Worm (Caenorhabditis elegans): ENCODE measurements around the gene clec-27.

clec-27 gene

ce11 chrV:16832865-16833264 lies 21.6 kb upstream of the clec-27 start, which contains the start of gene phy-3:
phy-3 (plus strand) TSS chrV:16833165.
- TF ChIP-seq nhr-43 (tag; optimal IDR thresholded peaks at IDR 0.05; ENCODE audit: poor library complexity, severe bottlenecking): no peak
- no peak for TF ChIP-seq lin-39 (tag; optimal IDR thresholded peaks at IDR 0.05)
- TF ChIP-seq sea-2 (GFP tag; optimal IDR thresholded peaks at IDR 0.05): no peak
- TF ChIP-seq nhr-28 (tag; optimal IDR thresholded peaks at IDR 0.05): no peak
- TF ChIP-seq unc-39 (tag; optimal IDR thresholded peaks at IDR 0.05): no peak
- TF ChIP-seq nhr-67 (tag; optimal IDR thresholded peaks at IDR 0.05): no peak
- no peak for TF ChIP-seq ceh-9 (tag; optimal IDR thresholded peaks at IDR 0.05)
- TF ChIP-seq mml-1 (tag; optimal IDR thresholded peaks at IDR 0.05): no peak
- TF ChIP-seq unc-62 (GFP tag; optimal IDR thresholded peaks at IDR 0.05): no peak
- no peak for TF ChIP-seq elt-3 (tag; optimal IDR thresholded peaks at IDR 0.05)

DNA sequence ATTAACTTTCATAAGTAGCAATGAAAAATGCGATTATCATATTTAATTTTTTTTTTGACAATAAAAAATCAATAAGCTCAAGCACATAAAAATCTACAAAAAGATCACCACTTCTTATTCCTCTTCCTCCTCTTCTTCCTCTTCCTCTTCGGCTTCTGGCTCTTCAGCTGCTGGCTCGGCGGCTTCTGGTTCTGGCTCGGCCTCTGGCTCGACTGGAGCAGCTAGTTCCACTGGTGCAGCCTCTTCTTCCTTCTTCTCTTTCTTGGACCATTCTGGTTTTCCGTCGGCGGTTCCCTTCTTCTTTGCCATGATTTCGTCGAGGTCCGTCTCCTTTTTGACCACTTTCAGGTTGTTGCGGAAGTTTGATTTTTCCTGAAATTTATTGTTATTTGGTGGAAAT lies 20.8 kb upstream of the clec-27 start:
- no peak for TF ChIP-seq tbx-2 (tag; optimal IDR thresholded peaks at IDR 0.05)
- TF ChIP-seq mml-1 (tag; optimal IDR thresholded peaks at IDR 0.05): no peak
- TF ChIP-seq fkh-2 (tag; optimal IDR thresholded peaks at IDR 0.05): no peak
- no peak for TF ChIP-seq lin-15B (tag; optimal IDR thresholded peaks at IDR 0.05)
- no peak for TF ChIP-seq aly-2 (tag; optimal IDR thresholded peaks at IDR 0.05)
- TF ChIP-seq ama-1 (optimal IDR thresholded peaks at IDR 0.05): no peak
- no peak for TF ChIP-seq sea-2 (GFP tag; optimal IDR thresholded peaks at IDR 0.05)
- TF ChIP-seq hmg-11 (tag; optimal IDR thresholded peaks at IDR 0.05): no peak
- no peak for TF ChIP-seq ztf-11 (tag; optimal IDR thresholded peaks at IDR 0.05)
- no peak for TF ChIP-seq nhr-67 (tag; optimal IDR thresholded peaks at IDR 0.05)
- no peak for TF ChIP-seq lin-39 (tag; optimal IDR thresholded peaks at IDR 0.05)
- TF ChIP-seq nhr-237 (tag; optimal IDR thresholded peaks at IDR 0.05): no peak
- TF ChIP-seq egl-5 (tag; optimal IDR thresholded peaks at IDR 0.05): no peak
- no peak for TF ChIP-seq nhr-76 (tag; optimal IDR thresholded peaks at IDR 0.05)
- TF ChIP-seq pha-4 (tag; optimal IDR thresholded peaks at IDR 0.05): no peak

ce11 chrV:16834989-16835388 lies 19.4 kb upstream of the clec-27 start, which contains the start of gene tni-3:
tni-3 (minus strand) TSS chrV:16835128.
- TF ChIP-seq egl-5 (tag; optimal IDR thresholded peaks at IDR 0.05): no peak
- no peak for TF ChIP-seq daf-12 (tag; optimal IDR thresholded peaks at IDR 0.05)
- no peak for TF ChIP-seq eor-1 (tag; optimal IDR thresholded peaks at IDR 0.05)
- no peak for TF ChIP-seq nhr-77 (tag; optimal IDR thresholded peaks at IDR 0.05)
- no peak for TF ChIP-seq ceh-82 (tag; optimal IDR thresholded peaks at IDR 0.05)
- TF ChIP-seq nhr-67 (tag; optimal IDR thresholded peaks at IDR 0.05): no peak
- no peak for TF ChIP-seq ceh-9 (tag; optimal IDR thresholded peaks at IDR 0.05)
- no peak for TF ChIP-seq snpc-4 (tag; optimal IDR thresholded peaks at IDR 0.05)
- no peak for TF ChIP-seq nhr-25 (tag; optimal IDR thresholded peaks at IDR 0.05)
- no peak for TF ChIP-seq unc-39 (tag; optimal IDR thresholded peaks at IDR 0.05)
- no peak for TF ChIP-seq nhr-237 (tag; optimal IDR thresholded peaks at IDR 0.05)

ce11 chrV:16836100-16836499 lies 18.3 kb upstream of the clec-27 start:
- TF ChIP-seq ceh-9 (tag; optimal IDR thresholded peaks at IDR 0.05) (no peak), nhr-67 (tag; optimal IDR thresholded peaks at IDR 0.05) (no peak), R02D3.7 (tag; optimal IDR thresholded peaks at IDR 0.05) (no peak), fos-1 (tag; optimal IDR thresholded peaks at IDR 0.05) (no peak)

- no peak for TF ChIP-seq jun-1 (tag; optimal IDR thresholded peaks at IDR 0.05)
- no peak for TF ChIP-seq nhr-67 (tag; optimal IDR thresholded peaks at IDR 0.05)
- TF ChIP-seq nhr-237 (tag; optimal IDR thresholded peaks at IDR 0.05): no peak
Observed at ce11 chrV:16838435-16838834, 16.0 kb upstream of the clec-27 start.

- TF ChIP-seq elt-2 (tag; optimal IDR thresholded peaks at IDR 0.05) (peak; percentile 90), nhr-67 (tag; optimal IDR thresholded peaks at IDR 0.05) (no peak), nhr-76 (tag; optimal IDR thresholded peaks at IDR 0.05) (no peak), zag-1 (tag; optimal IDR thresholded peaks at IDR 0.05) (no peak), egl-27 (tag; optimal IDR thresholded peaks at IDR 0.05) (no peak), lin-39 (tag; optimal IDR thresholded peaks at IDR 0.05) (no peak), mdl-1 (tag; optimal IDR thresholded peaks at IDR 0.05) (no peak), jun-1 (tag; optimal IDR thresholded peaks at IDR 0.05) (peak; percentile 66), nhr-25 (tag; optimal IDR thresholded peaks at IDR 0.05) (no peak), egl-5 (tag; optimal IDR thresholded peaks at IDR 0.05) (no peak), pqm-1 (tag; optimal IDR thresholded peaks at IDR 0.05) (peak; percentile 64), daf-12 (tag; optimal IDR thresholded peaks at IDR 0.05) (no peak)
Observed at ce11 chrV:16840283-16840682, 14.2 kb upstream of the clec-27 start.
